Fruit fly (Drosophila melanogaster) whole organism, embryonic: Measurements from ENCODE around the gene VhaSFD.

Source experiments
- Adf1 ChIP-seq: fragments of 200-800 bp; sonication (Bioruptor generic); IDR thresholded peaks from 2 replicates; pipeline ENCODE4 v1.3.6; 2022; ENCODE audit warnings: missing biosample characterization, missing genetic modification characterization
- BtbVII ChIP-seq: fragments of 200-800 bp; sonication (Bioruptor generic); optimal IDR thresholded peaks from 3 replicates; lab custom pipeline; 2017; ENCODE audit warnings: missing biosample characterization, mild to moderate bottlenecking, missing genetic modification characterization
- CG10321 ChIP-seq: fragments of 200-800 bp; sonication (Bioruptor generic); IDR thresholded peaks from 2 replicates; pipeline ENCODE4 v1.3.6; 2022; ENCODE audit warnings: missing biosample characterization, missing genetic modification characterization
- CG10366 ChIP-seq: fragments of 200-800 bp; sonication (Bioruptor generic); IDR thresholded peaks from 2 replicates; pipeline ENCODE4 v1.3.6; 2022; ENCODE audit warnings: missing biosample characterization, missing genetic modification characterization
- CG10654 ChIP-seq: fragments of 200-800 bp; sonication (Bioruptor generic); optimal IDR thresholded peaks from 2 replicates; lab custom pipeline; 2016; ENCODE audit warnings: missing biosample characterization, missing genetic modification characterization
- CG12659 ChIP-seq: fragments of 200-800 bp; sonication (Bioruptor generic); optimal IDR thresholded peaks from 3 replicates; lab custom pipeline; 2017; ENCODE audit warnings: mild to moderate bottlenecking, missing biosample characterization, missing genetic modification reagents, missing genetic modification characterization
- CG18262 ChIP-seq: fragments of 200-800 bp; optimal IDR thresholded peaks from 3 replicates; lab custom pipeline; 2019; ENCODE audit warnings: missing biosample characterization, mild to moderate bottlenecking, missing genetic modification characterization, moderate library complexity
- CG4328 ChIP-seq: fragments of 200-800 bp; sonication (Bioruptor generic); optimal IDR thresholded peaks from 3 replicates; lab custom pipeline; 2017; ENCODE audit warnings: missing biosample characterization, missing genetic modification reagents, missing genetic modification characterization
- CG6272 ChIP-seq: fragments of 200-800 bp; sonication (Bioruptor generic); IDR thresholded peaks from 2 replicates; pipeline ENCODE4 v1.3.6; 2022; ENCODE audit warnings: missing biosample characterization, missing genetic modification characterization
- CG7357 ChIP-seq: fragments of 200-800 bp; sonication (Bioruptor generic); IDR thresholded peaks from 3 replicates; pipeline ENCODE4 v1.3.6; 2022; ENCODE audit warnings: missing biosample characterization, missing genetic modification characterization
- CG7786 ChIP-seq: fragments of 200-800 bp; sonication (Bioruptor generic); optimal IDR thresholded peaks from 2 replicates; lab custom pipeline; 2016; ENCODE audit warnings: missing biosample characterization, missing genetic modification characterization
- D19B ChIP-seq: fragments of 200-800 bp; sonication (Bioruptor generic); optimal IDR thresholded peaks from 2 replicates; lab custom pipeline; 2017; ENCODE audit warnings: missing biosample characterization, mild to moderate bottlenecking, missing genetic modification characterization
- Doc3 ChIP-seq: fragments of 200-800 bp; sonication (Bioruptor generic); IDR thresholded peaks from 3 replicates; pipeline ENCODE4 v1.3.6; 2022; ENCODE audit warnings: missing biosample characterization, missing genetic modification characterization; ENCODE audit not compliant: partially characterized antibody
- Dp ChIP-seq: fragments of 200-800 bp; sonication (Bioruptor generic); optimal IDR thresholded peaks from 2 replicates; lab custom pipeline; 2018; ENCODE audit warnings: missing biosample characterization, mild to moderate bottlenecking, missing genetic modification characterization, moderate library complexity
- Dref ChIP-seq: fragments of 200-800 bp; sonication (Bioruptor generic); IDR thresholded peaks from 2 replicates; pipeline ENCODE4 v1.3.6; 2022; ENCODE audit warnings: missing biosample characterization, missing genetic modification characterization
- Ets65A ChIP-seq: fragments of 200-800 bp; sonication (Bioruptor generic); peaks from one replicate; lab custom pipeline; 2016; ENCODE audit warnings: missing biosample characterization, missing genetic modification characterization
- Ets97D ChIP-seq: fragments of 200-800 bp; sonication (Bioruptor generic); optimal IDR thresholded peaks from 3 replicates; lab custom pipeline; 2016; ENCODE audit warnings: missing biosample characterization, missing genetic modification characterization
- Fer3 ChIP-seq: fragments of 200-800 bp; sonication (Bioruptor generic); optimal IDR thresholded peaks from 2 replicates; lab custom pipeline; 2018; ENCODE audit warnings: missing biosample characterization, mild to moderate bottlenecking, missing genetic modification characterization, moderate library complexity
- H15 ChIP-seq: fragments of 200-800 bp; sonication (Bioruptor generic); IDR thresholded peaks from 3 replicates; pipeline ENCODE4 v1.3.6; 2022; ENCODE audit warnings: missing biosample characterization, missing genetic modification characterization
- MTF-1 ChIP-seq: fragments of 200-800 bp; sonication (Bioruptor generic); optimal IDR thresholded peaks from 2 replicates; lab custom pipeline; 2018; ENCODE audit warnings: missing biosample characterization, mild to moderate bottlenecking, missing genetic modification characterization, borderline replicate concordance
- Med ChIP-seq: fragments of 200-800 bp; sonication (Bioruptor generic); peaks from one replicate; lab custom pipeline; 2016; ENCODE audit warnings: missing biosample characterization, missing genetic modification characterization, mild to moderate bottlenecking, inconsistent platforms, moderate library complexity
- Opbp ChIP-seq: fragments of 200-800 bp; sonication (Bioruptor generic); IDR thresholded peaks from 3 replicates; pipeline ENCODE4 v1.3.6; 2022; ENCODE audit warnings: missing biosample characterization, missing genetic modification characterization; ENCODE audit not compliant: partially characterized antibody
- Rfx ChIP-seq: fragments of 200-800 bp; sonication (Bioruptor generic); IDR thresholded peaks from 2 replicates; pipeline ENCODE4 v1.3.6; 2022; ENCODE audit warnings: missing biosample characterization, missing genetic modification characterization
- Six4 ChIP-seq: fragments of 200-800 bp; sonication (Bioruptor generic); optimal IDR thresholded peaks from 2 replicates; lab custom pipeline; 2016; ENCODE audit warnings: missing biosample characterization, missing genetic modification characterization
- Sox100B ChIP-seq: fragments of 200-800 bp; sonication (Bioruptor generic); optimal IDR thresholded peaks from 3 replicates; lab custom pipeline; 2018; ENCODE audit warnings: missing biosample characterization, mild to moderate bottlenecking, missing genetic modification characterization
- ab ChIP-seq: fragments of 200-800 bp; sonication (Bioruptor generic); optimal IDR thresholded peaks from 2 replicates; lab custom pipeline; 2016; ENCODE audit warnings: missing biosample characterization, missing genetic modification characterization
- aop ChIP-seq: fragments of 200-800 bp; sonication (Bioruptor generic); IDR thresholded peaks from 2 replicates; pipeline ENCODE4 v1.3.6; 2022; ENCODE audit warnings: missing biosample characterization, missing genetic modification characterization
- bsh ChIP-seq, 2 experiments: fragments of 200-800 bp; sonication (Bioruptor generic); optimal IDR thresholded peaks; 2 replicates each; lab custom pipeline; 2017 to 2018; ENCODE audit warnings: mild to moderate bottlenecking in 2 of 2, missing biosample characterization in 2 of 2, missing genetic modification characterization in 2 of 2, moderate library complexity in 1 of 2
- cato ChIP-seq: fragments of 200-800 bp; sonication (Bioruptor generic); optimal IDR thresholded peaks from 2 replicates; lab custom pipeline; 2016; ENCODE audit warnings: missing biosample characterization, missing genetic modification characterization, borderline replicate concordance
- caup ChIP-seq: fragments of 200-800 bp; sonication (Bioruptor generic); optimal IDR thresholded peaks from 3 replicates; lab custom pipeline; 2017; ENCODE audit warnings: missing biosample characterization, mild to moderate bottlenecking, missing genetic modification characterization, moderate library complexity; ENCODE audit not compliant: severe bottlenecking
- chinmo ChIP-seq: fragments of 200-800 bp; sonication (Bioruptor generic); IDR thresholded peaks from 4 replicates; pipeline ENCODE4 v1.3.6; 2022; ENCODE audit warnings: missing biosample characterization, missing genetic modification characterization; ENCODE audit not compliant: partially characterized antibody
- dpn ChIP-seq, 2 experiments: fragments of 200-800 bp; sonication (Bioruptor generic); optimal IDR thresholded peaks; 3 replicates each; lab custom pipeline; 2016; ENCODE audit warnings: missing biosample characterization in 2 of 2, missing genetic modification characterization in 2 of 2
- fd102C ChIP-seq: fragments of 200-800 bp; sonication (Bioruptor generic); optimal IDR thresholded peaks from 2 replicates; lab custom pipeline; 2018; ENCODE audit warnings: missing biosample characterization, mild to moderate bottlenecking, missing genetic modification characterization, moderate library complexity
- gem ChIP-seq: fragments of 200-800 bp; sonication (Bioruptor generic); optimal IDR thresholded peaks from 2 replicates; lab custom pipeline; 2019; ENCODE audit warnings: missing biosample characterization, mild to moderate bottlenecking, missing genetic modification characterization, moderate library complexity
- mld ChIP-seq: fragments of 200-800 bp; sonication (Bioruptor generic); IDR thresholded peaks from 3 replicates; pipeline ENCODE4 v1.3.6; 2022; ENCODE audit warnings: missing biosample characterization, missing genetic modification characterization; ENCODE audit not compliant: partially characterized antibody
- shn ChIP-seq: fragments of 200-800 bp; sonication (Bioruptor generic); optimal IDR thresholded peaks from 3 replicates; lab custom pipeline; 2016; ENCODE audit warnings: missing biosample characterization, missing genetic modification characterization
- sob ChIP-seq: fragments of 200-800 bp; sonication (Bioruptor generic); IDR thresholded peaks from 2 replicates; pipeline ENCODE4 v1.3.6; 2022; ENCODE audit warnings: missing biosample characterization, missing genetic modification characterization
- tio ChIP-seq: fragments of 200-800 bp; sonication (Bioruptor generic); optimal IDR thresholded peaks from 2 replicates; lab custom pipeline; 2017; ENCODE audit warnings: missing biosample characterization, missing genetic modification characterization, inconsistent platforms
- trem ChIP-seq: fragments of 200-800 bp; optimal IDR thresholded peaks from 3 replicates; lab custom pipeline; 2019; ENCODE audit warnings: missing biosample characterization, mild to moderate bottlenecking, missing genetic modification characterization, moderate library complexity
- vfl ChIP-seq: fragments of 200-800 bp; sonication (Bioruptor generic); optimal IDR thresholded peaks from 2 replicates; lab custom pipeline; 2016; ENCODE audit warnings: missing biosample characterization, missing genetic modification characterization
- vvl ChIP-seq: fragments of 200-800 bp; sonication (Bioruptor generic); IDR thresholded peaks from 2 replicates; pipeline ENCODE4 v1.3.6; 2022; ENCODE audit warnings: missing biosample characterization, missing genetic modification characterization
- wor ChIP-seq: fragments of 200-800 bp; sonication (Bioruptor generic); IDR thresholded peaks from 2 replicates; pipeline ENCODE4 v1.3.6; 2022; ENCODE audit warnings: missing biosample characterization, missing genetic modification characterization
- zfh1 ChIP-seq: fragments of 200-800 bp; sonication (Bioruptor generic); IDR thresholded peaks from 3 replicates; pipeline ENCODE4 v1.3.6; 2022; ENCODE audit warnings: missing biosample characterization, missing genetic modification characterization

The VhaSFD gene

dm6 chr2L:16754074-16754473 lies 26.4 kb upstream of the VhaSFD start, which contains the start of gene yellow-b (continued):
- no peak for TF ChIP-seq cato (GFP tag; lab: Kevin White, UChicago)
- no peak for TF ChIP-seq CG10321
- no peak for TF ChIP-seq H15 (GFP tag; lab: Robert Waterston, UW)
- TF ChIP-seq Six4 (GFP tag; lab: Kevin White, UChicago) = no peak
- peak; percentile 76 for TF ChIP-seq Med (GFP tag; lab: Kevin White, UChicago)
- TF ChIP-seq chinmo = peak; percentile 69; the same call in 1 of the 4 replicates
- no peak for TF ChIP-seq Dp
- no peak for TF ChIP-seq Ets65A
- no peak for TF ChIP-seq zfh1 (GFP tag; lab: Robert Waterston, UW)
- no peak for TF ChIP-seq trem
- no peak for TF ChIP-seq Ets97D (GFP tag; lab: Kevin White, UChicago)
- no peak for TF ChIP-seq Fer3
- TF ChIP-seq CG10366 = no peak
- TF ChIP-seq CG12659 = no peak
- TF ChIP-seq MTF-1 = no peak
- TF ChIP-seq CG18262 = no peak
- TF ChIP-seq vfl (GFP tag; lab: Kevin White, UChicago) = no peak
- no peak for TF ChIP-seq CG7786 (GFP tag; lab: Kevin White, UChicago)
- TF ChIP-seq Dref (GFP tag; lab: Robert Waterston, UW) = no peak
- TF ChIP-seq Adf1 (GFP tag; lab: Robert Waterston, UW) = no peak
- TF ChIP-seq Opbp (GFP tag; lab: Robert Waterston, UW) = no peak
- TF ChIP-seq sob (GFP tag; lab: Robert Waterston, UW) = peak; percentile 31; the same call in 1 of the 2 replicates
- no peak for TF ChIP-seq bsh (GFP tag; optimal IDR thresholded peaks at IDR 0.05; lab: Kevin White, UChicago)
- no peak for TF ChIP-seq fd102C (GFP tag; lab: Kevin White, UChicago)
- TF ChIP-seq D19B (GFP tag; lab: Kevin White, UChicago) = no peak
- TF ChIP-seq Rfx (GFP tag; lab: Robert Waterston, UW) = no peak
- TF ChIP-seq vvl = peak; percentile 53
- TF ChIP-seq ab (GFP tag; lab: Kevin White, UChicago) = no peak
- no peak for TF ChIP-seq mld (GFP tag; lab: Robert Waterston, UW)
- no peak for TF ChIP-seq CG6272 (GFP tag; lab: Robert Waterston, UW)
- TF ChIP-seq CG4328 (GFP tag; lab: Kevin White, UChicago) = no peak
- no peak for TF ChIP-seq caup
- no peak for TF ChIP-seq Doc3 (GFP tag; lab: Robert Waterston, UW)
- no peak for TF ChIP-seq Sox100B (GFP tag; lab: Kevin White, UChicago)
- TF ChIP-seq tio (GFP tag; lab: Kevin White, UChicago) = no peak
- no peak for TF ChIP-seq gem (tag; lab: Kevin White, UChicago)
- TF ChIP-seq aop (GFP tag; lab: Robert Waterston, UW) = no peak
- TF ChIP-seq BtbVII (GFP tag; lab: Kevin White, UChicago) = no peak
- no peak for TF ChIP-seq shn (GFP tag; lab: Kevin White, UChicago)
- no peak for TF ChIP-seq dpn (GFP tag; optimal IDR thresholded peaks at IDR 0.05; lab: Kevin White, UChicago)
- TF ChIP-seq CG10654 (GFP tag; lab: Kevin White, UChicago) = no peak
- no peak for TF ChIP-seq CG7357
- no peak for TF ChIP-seq wor (GFP tag; lab: Robert Waterston, UW)
